Worm (Caenorhabditis elegans): Measurements from ENCODE around the gene hrpa-1.

hrpa-1 gene

DNA sequence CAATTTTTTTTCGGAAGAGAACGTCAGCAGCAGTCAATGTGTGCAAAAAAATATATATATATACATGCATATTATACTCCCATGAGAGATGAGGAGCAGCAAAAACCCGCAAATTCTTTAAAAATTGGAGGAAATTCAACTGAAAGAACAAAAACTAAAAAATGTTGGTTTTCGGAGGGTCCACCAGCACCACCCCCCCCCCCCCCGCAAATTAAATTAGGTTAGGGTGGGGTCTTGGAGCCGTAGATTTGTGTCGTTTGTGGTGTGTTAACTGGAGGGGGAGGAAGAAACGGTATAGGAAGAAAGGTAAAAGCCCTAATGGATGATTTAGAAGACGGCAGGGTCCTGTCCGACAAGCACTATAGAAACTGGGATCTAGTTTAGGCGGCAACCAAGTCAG is 9.7 kb upstream of the hrpa-1 start:
- no peak for TF ChIP-seq nhr-12 (tag; optimal IDR thresholded peaks at IDR 0.05)
- no peak for TF ChIP-seq egl-5 (tag; optimal IDR thresholded peaks at IDR 0.05)
- no peak for TF ChIP-seq hmg-11 (tag; optimal IDR thresholded peaks at IDR 0.05)
- TF ChIP-seq daf-12 (tag; optimal IDR thresholded peaks at IDR 0.05) = no peak
- TF ChIP-seq nhr-11 (tag; optimal IDR thresholded peaks at IDR 0.05) = no peak

DNA sequence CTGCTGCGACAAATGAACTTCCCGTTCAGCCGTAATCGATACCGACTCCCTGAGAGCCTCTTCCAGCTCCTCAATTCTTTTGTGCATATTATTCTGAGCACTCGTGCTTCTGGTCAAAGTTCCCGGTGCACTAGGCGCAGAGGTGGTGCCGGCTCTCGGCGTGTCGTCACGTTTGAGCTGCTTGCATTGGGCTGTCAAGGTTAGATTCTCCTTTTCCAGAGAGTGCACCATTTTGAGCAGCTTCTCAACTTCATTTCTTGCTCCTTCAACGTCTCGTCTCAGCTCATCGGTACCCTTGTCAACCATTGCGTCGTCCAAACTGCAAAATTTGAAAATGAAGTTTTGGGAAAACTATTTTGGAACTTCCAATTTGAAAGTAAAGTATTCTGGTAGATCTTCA is 6.8 kb upstream of the hrpa-1 start:
- TF ChIP-seq daf-12 (tag; optimal IDR thresholded peaks at IDR 0.05) (no peak), mdl-1 (tag; optimal IDR thresholded peaks at IDR 0.05) (no peak), pqm-1 (tag; optimal IDR thresholded peaks at IDR 0.05) (no peak), unc-62 (GFP tag; optimal IDR thresholded peaks at IDR 0.05) (no peak), fos-1 (tag; optimal IDR thresholded peaks at IDR 0.05) (no peak), snpc-4 (tag; optimal IDR thresholded peaks at IDR 0.05) (no peak), nhr-43 (tag; optimal IDR thresholded peaks at IDR 0.05; ENCODE audit: poor library complexity, severe bottlenecking) (no peak), nfya-1 (tag; optimal IDR thresholded peaks at IDR 0.05; ENCODE audit: insufficient read depth) (no peak), pha-4 (tag; optimal IDR thresholded peaks at IDR 0.05) (no peak), elt-3 (tag; optimal IDR thresholded peaks at IDR 0.05) (no peak), ceh-16 (tag; optimal IDR thresholded peaks at IDR 0.05) (no peak), nhr-12 (tag; optimal IDR thresholded peaks at IDR 0.05) (no peak)

DNA sequence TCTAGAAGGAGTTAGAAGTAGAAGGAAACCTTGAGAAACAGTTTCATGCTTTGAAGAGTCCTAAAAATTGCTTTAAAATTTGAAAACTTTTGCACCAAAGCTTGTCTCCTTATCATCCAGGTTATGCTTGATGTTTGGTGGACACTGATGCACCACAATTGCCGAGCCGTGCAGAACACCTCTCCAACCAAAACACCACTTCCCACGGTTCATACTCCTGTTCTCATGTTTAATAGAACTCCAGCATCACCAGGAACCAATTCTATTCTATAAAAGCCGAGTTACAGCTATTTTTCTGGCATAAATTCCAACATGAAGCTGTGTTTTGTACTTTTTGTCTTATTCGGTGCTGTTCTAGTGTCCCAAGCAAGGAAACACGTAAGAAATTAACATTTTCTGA is 2.5 kb upstream of the hrpa-1 start, which contains the start of gene F42A6.2:
TSS of gene F42A6.2 (plus strand) at position 301 of the 400 bp plus-strand sequence.
- TF ChIP-seq unc-62 (GFP tag; optimal IDR thresholded peaks at IDR 0.05) (no peak), nhr-76 (tag; optimal IDR thresholded peaks at IDR 0.05) (no peak), elt-3 (tag; optimal IDR thresholded peaks at IDR 0.05) (no peak), lin-39 (tag; optimal IDR thresholded peaks at IDR 0.05) (no peak), tbx-2 (tag; optimal IDR thresholded peaks at IDR 0.05) (no peak), nhr-23 (tag; optimal IDR thresholded peaks at IDR 0.05) (no peak), ceh-16 (tag; optimal IDR thresholded peaks at IDR 0.05) (no peak), ztf-11 (tag; optimal IDR thresholded peaks at IDR 0.05) (no peak), ceh-9 (tag; optimal IDR thresholded peaks at IDR 0.05) (no peak), fos-1 (tag; optimal IDR thresholded peaks at IDR 0.05) (no peak), pha-4 (tag; optimal IDR thresholded peaks at IDR 0.05) (no peak), nhr-25 (tag; optimal IDR thresholded peaks at IDR 0.05) (no peak), nhr-77 (tag; optimal IDR thresholded peaks at IDR 0.05) (no peak), nhr-67 (tag; optimal IDR thresholded peaks at IDR 0.05) (no peak), aly-2 (tag; optimal IDR thresholded peaks at IDR 0.05) (no peak), egl-27 (tag; optimal IDR thresholded peaks at IDR 0.05) (no peak), R02D3.7 (tag; optimal IDR thresholded peaks at IDR 0.05) (no peak), ceh-28 (tag; optimal IDR thresholded peaks at IDR 0.05) (no peak), snpc-4 (tag; optimal IDR thresholded peaks at IDR 0.05) (no peak)

DNA sequence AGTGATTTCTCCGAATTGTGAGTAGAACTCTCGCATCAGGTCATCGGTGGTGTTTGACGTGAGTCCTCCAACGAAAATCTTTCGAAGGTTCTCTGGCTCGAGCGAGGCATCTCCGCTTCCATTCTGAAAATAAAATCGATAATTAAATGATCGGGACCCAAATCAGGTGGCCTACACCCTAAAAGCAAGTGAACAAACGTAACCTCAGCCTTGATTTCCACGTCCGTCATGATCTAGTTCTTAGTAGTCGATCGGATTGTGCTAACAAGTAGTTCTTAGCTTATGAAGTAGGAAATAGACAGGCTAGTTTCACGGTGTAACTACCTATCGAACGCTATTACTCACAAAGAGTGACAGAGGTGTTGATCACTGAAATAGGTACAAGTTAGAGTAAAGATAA is 491 bp downstream of the hrpa-1 start:
- no peak for TF ChIP-seq fkh-2 (tag; optimal IDR thresholded peaks at IDR 0.05)
- no peak for TF ChIP-seq daf-12 (tag; optimal IDR thresholded peaks at IDR 0.05)
- TF ChIP-seq unc-62 (GFP tag; optimal IDR thresholded peaks at IDR 0.05) = no peak
- no peak for TF ChIP-seq pqm-1 (tag; optimal IDR thresholded peaks at IDR 0.05)
- TF ChIP-seq ceh-16 (tag; optimal IDR thresholded peaks at IDR 0.05) = no peak
- TF ChIP-seq hmg-11 (tag; optimal IDR thresholded peaks at IDR 0.05) = no peak
- no peak for TF ChIP-seq R02D3.7 (tag; optimal IDR thresholded peaks at IDR 0.05)
- no peak for TF ChIP-seq ama-1 (optimal IDR thresholded peaks at IDR 0.05)
- TF ChIP-seq eor-1 (tag; optimal IDR thresholded peaks at IDR 0.05) = no peak
- no peak for TF ChIP-seq jun-1 (tag; optimal IDR thresholded peaks at IDR 0.05)

DNA sequence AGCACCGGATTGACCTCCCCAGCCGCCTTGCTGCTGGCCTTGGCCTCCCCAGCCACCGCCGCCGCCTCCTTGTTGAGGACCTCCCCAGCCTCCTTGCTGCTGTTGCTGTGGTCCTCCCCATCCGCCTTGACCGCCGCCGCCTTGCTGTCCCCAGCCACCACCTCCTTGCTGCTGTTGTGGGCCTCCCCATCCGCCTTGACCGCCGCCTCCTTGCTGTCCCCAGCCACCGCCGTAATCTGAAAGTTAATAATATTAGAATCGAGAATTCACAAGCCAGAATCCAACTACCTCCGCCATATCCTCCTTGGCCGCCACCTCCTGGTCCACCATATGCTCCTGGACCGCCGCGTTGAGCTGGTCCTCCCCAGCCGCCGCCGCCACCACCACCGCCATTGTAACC is 1.4 kb downstream of the hrpa-1 start:
- TF ChIP-seq mml-1 (tag; optimal IDR thresholded peaks at IDR 0.05) (no peak), elt-2 (tag; optimal IDR thresholded peaks at IDR 0.05) (no peak), egl-5 (tag; optimal IDR thresholded peaks at IDR 0.05) (no peak), skn-1 (tag; optimal IDR thresholded peaks at IDR 0.05) (no peak), nhr-77 (tag; optimal IDR thresholded peaks at IDR 0.05) (no peak), aly-2 (tag; optimal IDR thresholded peaks at IDR 0.05) (no peak), nhr-28 (tag; optimal IDR thresholded peaks at IDR 0.05) (no peak), nhr-11 (tag; optimal IDR thresholded peaks at IDR 0.05) (no peak)

Data from whole organism, L3 larva.